Worm (Caenorhabditis elegans): Measurements from ENCODE around the gene F56C3.9.

ce11 chrX:1440161-1440560 lies 46.4 kb upstream of the F56C3.9 start, which contains the start of gene sedl-1:
- TF ChIP-seq ceh-82 (tag; optimal IDR thresholded peaks at IDR 0.05) (no peak), ama-1 (optimal IDR thresholded peaks at IDR 0.05) (no peak), lin-13 (GFP tag; optimal IDR thresholded peaks at IDR 0.05) (no peak), nhr-77 (tag; optimal IDR thresholded peaks at IDR 0.05) (no peak), nhr-11 (tag; optimal IDR thresholded peaks at IDR 0.05) (no peak), sem-4 (tag; optimal IDR thresholded peaks at IDR 0.05) (no peak), ztf-11 (tag; optimal IDR thresholded peaks at IDR 0.05) (no peak), ztf-4 (tag; optimal IDR thresholded peaks at IDR 0.05) (no peak), dmd-4 (tag; optimal IDR thresholded peaks at IDR 0.05) (no peak), snpc-4 (tag; optimal IDR thresholded peaks at IDR 0.05) (no peak), lin-39 (tag; optimal IDR thresholded peaks at IDR 0.05) (no peak)
